Fruit fly (Drosophila melanogaster): ENCODE measurements around the gene scpr-A.

DNA sequence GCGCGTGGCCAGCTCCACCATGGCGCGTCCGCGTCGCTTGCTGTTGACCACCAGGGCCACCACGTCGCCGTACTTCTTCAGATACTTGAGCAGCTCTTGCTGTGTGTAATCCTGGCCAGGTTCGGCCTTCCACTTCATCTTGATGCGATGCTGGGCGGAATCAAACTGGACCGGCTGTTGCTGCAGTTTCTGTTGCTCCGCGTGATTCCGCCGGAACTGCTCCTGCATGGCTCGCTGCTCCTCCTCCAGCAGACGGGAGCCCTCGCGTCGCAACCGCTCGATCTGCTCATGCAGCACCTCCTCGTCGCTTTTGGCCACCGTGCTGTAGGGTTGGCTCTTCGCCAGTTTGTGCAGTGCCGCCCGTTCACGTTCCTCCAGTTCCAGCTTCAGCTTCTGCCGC, 9.9 kb upstream of the scpr-A start:
- TF ChIP-seq Myc (optimal IDR thresholded peaks at IDR 0.05), result no peak
- no peak for TF ChIP-seq Hr78 (GFP tag; optimal IDR thresholded peaks at IDR 0.05)
- no peak for TF ChIP-seq usp (GFP tag; optimal IDR thresholded peaks at IDR 0.05)
- no peak for TF ChIP-seq N (GFP tag; optimal IDR thresholded peaks at IDR 0.05)
- TF ChIP-seq br (GFP tag; optimal IDR thresholded peaks at IDR 0.05), result no peak
- no peak for TF ChIP-seq CrebA (GFP tag; optimal IDR thresholded peaks at IDR 0.05; ENCODE audit: borderline replicate concordance)
- no peak for TF ChIP-seq Jra (GFP tag; optimal IDR thresholded peaks at IDR 0.05)
- TF ChIP-seq lola (GFP tag; optimal IDR thresholded peaks at IDR 0.05), result no peak
- TF ChIP-seq h (GFP tag; optimal IDR thresholded peaks at IDR 0.05), result no peak
- no peak for TF ChIP-seq foxo (GFP tag; optimal IDR thresholded peaks at IDR 0.05)
- TF ChIP-seq Dfd (GFP tag; optimal IDR thresholded peaks at IDR 0.05), result no peak
- TF ChIP-seq fru (GFP tag; optimal IDR thresholded peaks at IDR 0.05), result no peak
- TF ChIP-seq rgr (GFP tag; optimal IDR thresholded peaks at IDR 0.05), result no peak

All from whole organism, wandering third instar larva.